Fruit fly (Drosophila melanogaster) whole organism, embryonic: Measurements from ENCODE around the gene Nsf2.

ENCODE experiments used
- ATbp ChIP-seq: fragments of 200-800 bp; sonication (Bioruptor generic); optimal IDR thresholded peaks from 2 replicates; lab custom pipeline; 2017; ENCODE audit warnings: missing biosample characterization, mild to moderate bottlenecking, missing genetic modification characterization, missing genetic modification reagents
- Antp ChIP-seq: fragments of 200-800 bp; sonication (Bioruptor generic); optimal IDR thresholded peaks from 3 replicates; lab custom pipeline; 2016; ENCODE audit warnings: missing biosample characterization, missing genetic modification characterization
- C15 ChIP-seq: fragments of 200-800 bp; sonication (Bioruptor generic); IDR thresholded peaks from 3 replicates; pipeline ENCODE4 v1.3.6; 2022; ENCODE audit warnings: missing biosample characterization, missing genetic modification characterization
- CG11398 ChIP-seq: fragments of 200-800 bp; sonication (Bioruptor generic); optimal IDR thresholded peaks from 2 replicates; lab custom pipeline; 2016; ENCODE audit warnings: missing biosample characterization, missing genetic modification characterization
- CG11504 ChIP-seq: fragments of 200-800 bp; sonication (Bioruptor generic); optimal IDR thresholded peaks from 3 replicates; lab custom pipeline; 2019; ENCODE audit warnings: missing biosample characterization, mild to moderate bottlenecking, missing genetic modification characterization, moderate library complexity
- CG11560 ChIP-seq: fragments of 200-800 bp; sonication (Bioruptor generic); IDR thresholded peaks from 3 replicates; pipeline ENCODE4 v1.3.6; 2022; ENCODE audit warnings: missing biosample characterization, missing genetic modification characterization
- CG12744 ChIP-seq: fragments of 200-800 bp; sonication (Bioruptor generic); optimal IDR thresholded peaks from 2 replicates; lab custom pipeline; 2016; ENCODE audit warnings: missing biosample characterization, missing genetic modification characterization
- CG13424 ChIP-seq: fragments of 200-800 bp; sonication (Bioruptor generic); optimal IDR thresholded peaks from 2 replicates; lab custom pipeline; 2019; ENCODE audit warnings: missing biosample characterization, mild to moderate bottlenecking, missing genetic modification characterization, moderate library complexity
- CG14050 ChIP-seq: fragments of 200-800 bp; sonication (Bioruptor generic); IDR thresholded peaks from 3 replicates; pipeline ENCODE4 v1.3.6; 2022; ENCODE audit warnings: missing biosample characterization, missing genetic modification characterization
- CG14710 ChIP-seq: fragments of 200-800 bp; sonication (Bioruptor generic); optimal IDR thresholded peaks from 3 replicates; lab custom pipeline; 2019; ENCODE audit warnings: missing biosample characterization, mild to moderate bottlenecking, missing genetic modification characterization, moderate library complexity
- CG17328 ChIP-seq: fragments of 200-800 bp; sonication (Bioruptor generic); IDR thresholded peaks from 2 replicates; pipeline ENCODE4 v1.3.6; 2022; ENCODE audit warnings: missing biosample characterization, missing genetic modification characterization
- CG17359 ChIP-seq: fragments of 200-800 bp; sonication (Bioruptor generic); optimal IDR thresholded peaks from 3 replicates; lab custom pipeline; 2018; ENCODE audit warnings: missing biosample characterization, mild to moderate bottlenecking, missing genetic modification characterization, moderate library complexity
- CG18476 ChIP-seq: fragments of 200-800 bp; sonication (Bioruptor generic); optimal IDR thresholded peaks from 2 replicates; lab custom pipeline; 2016; ENCODE audit warnings: missing biosample characterization, mild to moderate bottlenecking, missing genetic modification characterization
- CG31365 ChIP-seq: fragments of 200-800 bp; sonication (Bioruptor generic); optimal IDR thresholded peaks from 2 replicates; lab custom pipeline; 2018; ENCODE audit warnings: missing biosample characterization, mild to moderate bottlenecking, missing genetic modification characterization
- CG4820 ChIP-seq: fragments of 200-800 bp; sonication (Bioruptor generic); optimal IDR thresholded peaks from 3 replicates; lab custom pipeline; 2016; ENCODE audit warnings: missing biosample characterization, missing genetic modification characterization
- CG6683 ChIP-seq: fragments of 200-800 bp; sonication (Bioruptor generic); optimal IDR thresholded peaks from 2 replicates; lab custom pipeline; 2017; ENCODE audit warnings: missing biosample characterization, mild to moderate bottlenecking, missing genetic modification characterization, missing genetic modification reagents
- CG6689 ChIP-seq: fragments of 200-800 bp; sonication (Bioruptor generic); IDR thresholded peaks from 2 replicates; pipeline ENCODE4 v1.3.6; 2022; ENCODE audit warnings: missing biosample characterization, missing genetic modification characterization
- CG7839 ChIP-seq: fragments of 200-800 bp; sonication (Bioruptor generic); optimal IDR thresholded peaks from 3 replicates; lab custom pipeline; 2018; ENCODE audit warnings: missing biosample characterization, mild to moderate bottlenecking, missing genetic modification characterization, moderate library complexity
- CG7963 ChIP-seq: fragments of 200-800 bp; sonication (Bioruptor generic); IDR thresholded peaks from 3 replicates; pipeline ENCODE4 v1.3.6; 2022; ENCODE audit warnings: missing biosample characterization, missing genetic modification characterization; ENCODE audit not compliant: partially characterized antibody
- CG8281 ChIP-seq: fragments of 200-800 bp; sonication (Bioruptor generic); optimal IDR thresholded peaks from 2 replicates; lab custom pipeline; 2018; ENCODE audit warnings: missing biosample characterization, mild to moderate bottlenecking, missing genetic modification characterization, moderate library complexity
- CG9817 ChIP-seq: fragments of 200-800 bp; sonication (Bioruptor generic); optimal IDR thresholded peaks from 2 replicates; lab custom pipeline; 2018; ENCODE audit warnings: missing biosample characterization, mild to moderate bottlenecking, missing genetic modification characterization, moderate library complexity
- Ets65A ChIP-seq: fragments of 200-800 bp; sonication (Bioruptor generic); peaks from one replicate; lab custom pipeline; 2016; ENCODE audit warnings: missing biosample characterization, missing genetic modification characterization
- GATAe ChIP-seq: fragments of 200-800 bp; sonication (Bioruptor generic); conservative IDR thresholded peaks from 2 replicates; pipeline ENCODE4 v1.3.6; 2022; ENCODE audit warnings: missing biosample characterization, missing genetic modification characterization
- Gug ChIP-seq: fragments of 200-800 bp; sonication (Bioruptor generic); IDR thresholded peaks from 4 replicates; pipeline ENCODE4 v1.3.6; 2022; ENCODE audit warnings: missing biosample characterization, missing genetic modification characterization
- H2.0 ChIP-seq: fragments of 200-800 bp; sonication (Bioruptor generic); IDR thresholded peaks from 2 replicates; pipeline ENCODE4 v1.3.6; 2022; ENCODE audit warnings: missing biosample characterization, missing genetic modification characterization
- HLH3B ChIP-seq: fragments of 200-800 bp; sonication (Bioruptor generic); IDR thresholded peaks from 2 replicates; pipeline ENCODE4 v1.3.6; 2022; ENCODE audit warnings: missing biosample characterization, missing genetic modification characterization
- Hr51 ChIP-seq, 2 experiments: fragments of 200-800 bp; sonication (Bioruptor generic); optimal IDR thresholded peaks; 2 replicates in 1 of 2; 3 replicates in 1 of 2; lab custom pipeline; 2016 to 2018; ENCODE audit warnings: missing biosample characterization in 2 of 2, missing genetic modification characterization in 2 of 2, mild to moderate bottlenecking in 1 of 2, moderate library complexity in 1 of 2
- Mrtf ChIP-seq: fragments of 200-800 bp; sonication (Bioruptor generic); IDR thresholded peaks from 3 replicates; pipeline ENCODE4 v1.3.6; 2022; ENCODE audit warnings: missing biosample characterization, missing genetic modification characterization
- NfI ChIP-seq: fragments of 200-800 bp; sonication (Bioruptor generic); optimal IDR thresholded peaks from 3 replicates; lab custom pipeline; 2018; ENCODE audit warnings: missing biosample characterization, mild to moderate bottlenecking, missing genetic modification characterization, moderate library complexity
- Ptx1 ChIP-seq: fragments of 200-800 bp; sonication (Bioruptor generic); IDR thresholded peaks from 2 replicates; pipeline ENCODE4 v1.3.6; 2022; ENCODE audit warnings: missing biosample characterization, missing genetic modification characterization
- chif ChIP-seq, 2 experiments: fragments of 200-800 bp; sonication (Bioruptor generic); optimal IDR thresholded peaks; 3 replicates each; lab custom pipeline; 2016; ENCODE audit warnings: missing biosample characterization in 2 of 2, missing genetic modification characterization in 2 of 2
- crol ChIP-seq: fragments of 200-800 bp; sonication (Bioruptor generic); IDR thresholded peaks from 2 replicates; pipeline ENCODE4 v1.3.6; 2022; ENCODE audit warnings: missing biosample characterization, missing genetic modification characterization
- cwo ChIP-seq: fragments of 200-800 bp; sonication (Bioruptor generic); optimal IDR thresholded peaks from 3 replicates; lab custom pipeline; 2017; ENCODE audit warnings: missing biosample characterization, missing genetic modification characterization, mild to moderate bottlenecking, moderate library complexity, missing genetic modification reagents
- disco-r ChIP-seq: fragments of 200-800 bp; sonication (Bioruptor generic); optimal IDR thresholded peaks from 2 replicates; lab custom pipeline; 2016; ENCODE audit warnings: missing biosample characterization, missing genetic modification characterization
- dm ChIP-seq: fragments of 200-800 bp; sonication (Bioruptor generic); optimal IDR thresholded peaks from 3 replicates; lab custom pipeline; 2016; ENCODE audit warnings: missing biosample characterization, missing genetic modification characterization
- ems ChIP-seq: fragments of 200-800 bp; sonication (Bioruptor generic); optimal IDR thresholded peaks from 3 replicates; lab custom pipeline; 2016; ENCODE audit warnings: missing biosample characterization, missing genetic modification characterization
- esg ChIP-seq: fragments of 200-800 bp; sonication (Bioruptor generic); conservative IDR thresholded peaks from 2 replicates; pipeline ENCODE4 v1.3.6; 2022; ENCODE audit warnings: missing biosample characterization, missing genetic modification characterization
- ewg ChIP-seq: fragments of 200-800 bp; sonication (Bioruptor generic); optimal IDR thresholded peaks from 3 replicates; lab custom pipeline; 2017; ENCODE audit warnings: mild to moderate bottlenecking, missing biosample characterization, missing genetic modification reagents, missing genetic modification characterization
- gt ChIP-seq: fragments of 200-800 bp; sonication (Bioruptor generic); IDR thresholded peaks from 2 replicates; pipeline ENCODE4 v1.3.6; 2022; ENCODE audit warnings: missing biosample characterization, missing genetic modification characterization
- ind ChIP-seq: fragments of 200-800 bp; sonication (Bioruptor generic); optimal IDR thresholded peaks from 3 replicates; lab custom pipeline; 2016; ENCODE audit warnings: missing biosample characterization, missing genetic modification characterization
- jing ChIP-seq: fragments of 200-800 bp; sonication (Bioruptor generic); optimal IDR thresholded peaks from 2 replicates; lab custom pipeline; 2018; ENCODE audit warnings: missing biosample characterization, mild to moderate bottlenecking, missing genetic modification characterization
- kni ChIP-seq: fragments of 200-800 bp; sonication (Bioruptor generic); optimal IDR thresholded peaks from 3 replicates; lab custom pipeline; 2017; ENCODE audit warnings: mild to moderate bottlenecking, missing biosample characterization, missing genetic modification reagents, missing genetic modification characterization
- pita ChIP-seq: fragments of 200-800 bp; sonication (Bioruptor generic); optimal IDR thresholded peaks from 2 replicates; lab custom pipeline; 2017; ENCODE audit warnings: missing biosample characterization, mild to moderate bottlenecking, missing genetic modification characterization
- rib ChIP-seq: fragments of 200-800 bp; sonication (Bioruptor generic); IDR thresholded peaks from 2 replicates; pipeline ENCODE4 v1.3.6; 2022; ENCODE audit warnings: missing biosample characterization, missing genetic modification characterization
- run ChIP-seq: fragments of 200-800 bp; sonication (Bioruptor generic); optimal IDR thresholded peaks from 3 replicates; lab custom pipeline; 2018; ENCODE audit warnings: missing biosample characterization, mild to moderate bottlenecking, missing genetic modification characterization
- sens ChIP-seq: fragments of 200-800 bp; sonication (Bioruptor generic); peaks from one replicate; lab custom pipeline; 2016; ENCODE audit warnings: missing biosample characterization, missing genetic modification characterization
- so ChIP-seq: fragments of 200-800 bp; sonication (Bioruptor generic); IDR thresholded peaks from 3 replicates; pipeline ENCODE4 v1.3.6; 2022; ENCODE audit warnings: missing biosample characterization, missing genetic modification characterization
- ssp ChIP-seq: fragments of 200-800 bp; sonication (Bioruptor generic); IDR thresholded peaks from 2 replicates; pipeline ENCODE4 v1.3.6; 2022; ENCODE audit warnings: missing biosample characterization, missing genetic modification characterization
- stc ChIP-seq: fragments of 200-800 bp; sonication (Bioruptor generic); IDR thresholded peaks from 2 replicates; pipeline ENCODE4 v1.3.6; 2022; ENCODE audit warnings: missing biosample characterization, missing genetic modification characterization

Nsf2 gene

dm6 chr3R:13793105-13793978 lies 44.4 kb downstream of the Nsf2 start (continued):
- TF ChIP-seq chif (GFP tag; optimal IDR thresholded peaks at IDR 0.05; lab: Kevin White, UChicago): peak in 1 of 2 experiments; percentile 22
- no peak for TF ChIP-seq Hr51 (GFP tag; optimal IDR thresholded peaks at IDR 0.05; lab: Kevin White, UChicago)
- no peak for TF ChIP-seq CG6683 (GFP tag; lab: Kevin White, UChicago)
- no peak for TF ChIP-seq disco-r (GFP tag; lab: Kevin White, UChicago)
- peak; percentile 47 for TF ChIP-seq esg (GFP tag; lab: Robert Waterston, UW)
- peak; percentile 17 for TF ChIP-seq ewg (GFP tag; lab: Kevin White, UChicago)
- TF ChIP-seq Ets65A (GFP tag; lab: Kevin White, UChicago): peak; percentile 70
- TF ChIP-seq C15: no peak
- TF ChIP-seq ems (GFP tag; lab: Kevin White, UChicago): no peak
- TF ChIP-seq CG17328 (GFP tag; lab: Robert Waterston, UW): peak; percentile 53; the same call in 1 of the 2 replicates
- TF ChIP-seq Ptx1 (GFP tag; lab: Robert Waterston, UW): peak; percentile 19; the same call in 1 of the 2 replicates
- no peak for TF ChIP-seq CG11560 (tag; lab: Robert Waterston, UW)
- TF ChIP-seq rib (GFP tag; lab: Robert Waterston, UW): no peak
- peak; percentile 43; the same call in 1 of the 2 replicates for TF ChIP-seq CG6689 (GFP tag; lab: Robert Waterston, UW)
- peak; percentile 59 for TF ChIP-seq HLH3B (GFP tag; lab: Robert Waterston, UW)
- no peak for TF ChIP-seq cwo
- TF ChIP-seq Mrtf (GFP tag; lab: Robert Waterston, UW): no peak
- no peak for TF ChIP-seq Antp
- TF ChIP-seq CG7839 (tag; lab: Kevin White, UChicago): peak; percentile 51
- TF ChIP-seq kni (GFP tag; lab: Kevin White, UChicago): peak; percentile 54
- no peak for TF ChIP-seq CG14050 (GFP tag; lab: Robert Waterston, UW)
- TF ChIP-seq pita (GFP tag; lab: Kevin White, UChicago): no peak
- no peak for TF ChIP-seq ssp (GFP tag; lab: Robert Waterston, UW)
- TF ChIP-seq Gug: no peak
- TF ChIP-seq run: no peak
- TF ChIP-seq CG8281 (tag; lab: Kevin White, UChicago): peak; percentile 94
- peak; percentile 35 for TF ChIP-seq CG11504
- no peak for TF ChIP-seq stc (GFP tag; lab: Robert Waterston, UW)
- peak; percentile 38 for TF ChIP-seq ATbp (GFP tag; lab: Kevin White, UChicago)
- no peak for TF ChIP-seq CG4820 (GFP tag; lab: Kevin White, UChicago)
- TF ChIP-seq gt (GFP tag; lab: Robert Waterston, UW): no peak
- peak; percentile 2 for TF ChIP-seq NfI (GFP tag; lab: Kevin White, UChicago)
- TF ChIP-seq CG31365 (tag; lab: Kevin White, UChicago): no peak
- TF ChIP-seq CG18476 (GFP tag; lab: Kevin White, UChicago): no peak
- TF ChIP-seq crol: peak; percentile 6; the same call in 1 of the 2 replicates
- no peak for TF ChIP-seq jing
- TF ChIP-seq sens: peak; percentile 93
- TF ChIP-seq CG17359: peak; percentile 48
- no peak for TF ChIP-seq GATAe (GFP tag; lab: Robert Waterston, UW)
- no peak for TF ChIP-seq CG11398 (GFP tag; lab: Kevin White, UChicago)
- no peak for TF ChIP-seq dm (GFP tag; lab: Kevin White, UChicago)
- peak; percentile 39; the same call in 1 of the 2 replicates for TF ChIP-seq H2.0 (GFP tag; lab: Robert Waterston, UW)
- TF ChIP-seq so: no peak
- TF ChIP-seq CG14710 (tag; lab: Kevin White, UChicago): peak; percentile 15
- TF ChIP-seq ind (GFP tag; lab: Kevin White, UChicago): no peak
- peak; percentile 23 for TF ChIP-seq CG13424 (tag; lab: Kevin White, UChicago)
- no peak for TF ChIP-seq CG12744 (GFP tag; lab: Kevin White, UChicago)
- no peak for TF ChIP-seq CG9817 (tag; lab: Kevin White, UChicago)
- TF ChIP-seq CG7963 (GFP tag; lab: Robert Waterston, UW): no peak
